Fruit fly (Drosophila melanogaster) whole organism, prepupa: ENCODE measurements around the gene CG4198.

Source experiments
- Blimp-1 ChIP-seq: fragments of 200-800 bp; sonication (Bioruptor generic); optimal IDR thresholded peaks from 3 replicates; lab custom pipeline; 2017; ENCODE audit warnings: missing biosample characterization, missing genetic modification characterization, mild to moderate bottlenecking, moderate library complexity, missing genetic modification reagents
- CG11902 ChIP-seq: fragments of 200-800 bp; sonication (Bioruptor generic); optimal IDR thresholded peaks from 3 replicates; lab custom pipeline; 2016; ENCODE audit warnings: missing biosample characterization, missing genetic modification characterization
- CG1621 ChIP-seq: fragments of 200-800 bp; sonication (Bioruptor generic); optimal IDR thresholded peaks from 3 replicates; lab custom pipeline; 2018; ENCODE audit warnings: missing biosample characterization, mild to moderate bottlenecking, missing genetic modification characterization
- CG3032 ChIP-seq: fragments of 200-800 bp; optimal IDR thresholded peaks from 2 replicates; lab custom pipeline; 2019; ENCODE audit warnings: missing biosample characterization, mild to moderate bottlenecking, missing genetic modification characterization, moderate library complexity
- CG4318 ChIP-seq: fragments of 200-800 bp; sonication (Bioruptor generic); optimal IDR thresholded peaks from 3 replicates; lab custom pipeline; 2017; ENCODE audit warnings: missing biosample characterization, mild to moderate bottlenecking, missing genetic modification characterization
- CG6792 ChIP-seq: fragments of 200-800 bp; sonication (Bioruptor generic); optimal IDR thresholded peaks from 3 replicates; lab custom pipeline; 2016; ENCODE audit warnings: missing biosample characterization, missing genetic modification characterization
- CG6854 ChIP-seq: fragments of 200-800 bp; sonication (Bioruptor generic); optimal IDR thresholded peaks from 2 replicates; lab custom pipeline; 2017; ENCODE audit warnings: missing biosample characterization, mild to moderate bottlenecking, missing genetic modification characterization
- CG7368 ChIP-seq: fragments of 200-800 bp; sonication (Bioruptor generic); optimal IDR thresholded peaks from 3 replicates; lab custom pipeline; 2016; ENCODE audit warnings: missing biosample characterization, missing genetic modification characterization
- Eip78C ChIP-seq: fragments of 200-800 bp; sonication (Bioruptor generic); peaks from one replicate; lab custom pipeline; 2016; ENCODE audit warnings: missing biosample characterization, missing genetic modification characterization
- Eip93F ChIP-seq: fragments of 200-800 bp; sonication (Bioruptor generic); optimal IDR thresholded peaks from 2 replicates; lab custom pipeline; 2016; ENCODE audit warnings: missing biosample characterization, mild to moderate bottlenecking, missing genetic modification characterization
- OdsH ChIP-seq: fragments of 200-800 bp; sonication (Bioruptor generic); optimal IDR thresholded peaks from 3 replicates; lab custom pipeline; 2016; ENCODE audit warnings: missing biosample characterization, missing genetic modification characterization
- achi ChIP-seq: fragments of 200-800 bp; sonication (Bioruptor generic); optimal IDR thresholded peaks from 3 replicates; lab custom pipeline; 2016; ENCODE audit warnings: missing biosample characterization, missing genetic modification characterization
- acj6 ChIP-seq: fragments of 200-800 bp; sonication (Bioruptor generic); optimal IDR thresholded peaks from 3 replicates; lab custom pipeline; 2016; ENCODE audit warnings: missing biosample characterization, missing genetic modification characterization
- dac ChIP-seq: fragments of 200-800 bp; sonication (Bioruptor generic); optimal IDR thresholded peaks from 2 replicates; lab custom pipeline; 2017; ENCODE audit warnings: missing biosample characterization, mild to moderate bottlenecking, missing genetic modification characterization
- esn ChIP-seq: fragments of 200-800 bp; sonication (Bioruptor generic); optimal IDR thresholded peaks from 2 replicates; lab custom pipeline; 2016; ENCODE audit warnings: missing biosample characterization, mild to moderate bottlenecking, missing genetic modification characterization, moderate library complexity
- fd85E ChIP-seq: fragments of 200-800 bp; sonication (Bioruptor generic); optimal IDR thresholded peaks from 3 replicates; lab custom pipeline; 2016; ENCODE audit warnings: missing biosample characterization, missing genetic modification characterization
- lz ChIP-seq: fragments of 200-800 bp; sonication (Bioruptor generic); optimal IDR thresholded peaks from 3 replicates; lab custom pipeline; 2016; ENCODE audit warnings: missing biosample characterization, missing genetic modification characterization
- net ChIP-seq: fragments of 200-800 bp; sonication (Bioruptor generic); optimal IDR thresholded peaks from 3 replicates; lab custom pipeline; 2016; ENCODE audit warnings: missing biosample characterization, missing genetic modification characterization
- salr ChIP-seq, 2 experiments: fragments of 200-800 bp; sonication (Bioruptor generic); optimal IDR thresholded peaks; 3 replicates each; lab custom pipeline; 2016 to 2018; ENCODE audit warnings: missing biosample characterization in 2 of 2, missing genetic modification characterization in 2 of 2, mild to moderate bottlenecking in 1 of 2
- spab ChIP-seq: fragments of 200-800 bp; sonication (Bioruptor generic); optimal IDR thresholded peaks from 2 replicates; lab custom pipeline; 2017; ENCODE audit warnings: missing biosample characterization, mild to moderate bottlenecking, missing genetic modification characterization, missing genetic modification reagents

Gene CG4198

DNA sequence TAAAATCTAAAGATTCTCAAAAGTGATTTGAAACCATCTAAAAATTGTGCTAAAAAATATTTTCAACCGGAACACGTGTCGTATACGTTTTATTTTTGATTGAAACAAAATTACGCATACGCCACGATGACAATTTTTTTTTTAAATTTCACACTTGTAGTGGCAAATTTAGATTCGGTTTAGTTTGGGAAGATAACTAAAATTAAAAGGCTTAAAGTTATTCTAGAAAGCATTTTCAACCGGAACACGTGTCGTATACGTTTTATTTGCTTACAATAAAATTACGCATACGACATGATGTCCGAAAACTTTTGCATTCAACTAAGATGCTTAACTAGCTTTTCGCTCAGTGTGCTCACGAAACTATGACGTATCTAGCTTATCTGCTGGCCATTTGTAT, 45.8 kb downstream of the CG4198 start:
- TF ChIP-seq lz (GFP tag; lab: Kevin White, UChicago) = no peak
- TF ChIP-seq acj6 (GFP tag; lab: Kevin White, UChicago) = no peak
- no peak for TF ChIP-seq dac (GFP tag; lab: Kevin White, UChicago)
- no peak for TF ChIP-seq CG6854 (GFP tag; lab: Kevin White, UChicago)
- TF ChIP-seq CG11902 (GFP tag; lab: Kevin White, UChicago) = no peak
- TF ChIP-seq CG4318 = no peak

- TF ChIP-seq spab (GFP tag; lab: Kevin White, UChicago) (peak; percentile 14), salr (GFP tag; optimal IDR thresholded peaks at IDR 0.05; lab: Kevin White, UChicago) (no peak)
These were observed 50.1 kb downstream of the CG4198 start for dm6 chrX:5363116-5363515.

dm6 chrX:5364031-5364430, 51.0 kb downstream of the CG4198 start:
- TF ChIP-seq CG7368 (GFP tag; lab: Kevin White, UChicago) = no peak
- no peak for TF ChIP-seq CG4318
- no peak for TF ChIP-seq Eip78C
- no peak for TF ChIP-seq CG6792 (GFP tag; lab: Kevin White, UChicago)
- no peak for TF ChIP-seq fd85E (GFP tag; lab: Kevin White, UChicago)
- no peak for TF ChIP-seq esn (GFP tag; lab: Kevin White, UChicago)
- no peak for TF ChIP-seq CG3032 (tag; lab: Kevin White, UChicago)
- no peak for TF ChIP-seq OdsH
- TF ChIP-seq net (GFP tag; lab: Kevin White, UChicago) = no peak
- no peak for TF ChIP-seq CG6854 (GFP tag; lab: Kevin White, UChicago)
- no peak for TF ChIP-seq achi
- TF ChIP-seq CG1621 = no peak
- no peak for TF ChIP-seq Blimp-1 (GFP tag; lab: Kevin White, UChicago)
- no peak for TF ChIP-seq acj6 (GFP tag; lab: Kevin White, UChicago)
- TF ChIP-seq Eip93F = no peak
